Worm (Caenorhabditis elegans) whole organism, young adult: ENCODE results near the gene F53B3.6.

ENCODE experiments used
- F37B4.10 ChIP-seq: fragments of 200-800 bp; sonication (Bioruptor generic); IDR thresholded peaks from 2 replicates; pipeline ENCODE4 v1.3.6; 2022; ENCODE audit warnings: missing genetic modification characterization, missing compliant biosample characterization
- Y53G8AR.9 ChIP-seq: fragments of 200-800 bp; sonication (Bioruptor generic); conservative IDR thresholded peaks from 2 replicates; pipeline ENCODE4 v1.3.6; 2022; ENCODE audit warnings: missing genetic modification reagents, missing genetic modification characterization, missing compliant biosample characterization
- ama-1 ChIP-seq, 3 experiments: fragments of 150-350 bp in 1 of 3; sonication (generic microtip) in 2 of 3; optimal IDR thresholded peaks; 2 replicates each; lab custom pipeline; 2014 to 2018; ENCODE audit warnings: missing biosample characterization in 2 of 3, missing genetic modification characterization in 2 of 3, missing genetic modification reagents in 2 of 3
- dpff-1 ChIP-seq: sonication (generic microtip); optimal IDR thresholded peaks from 2 replicates; lab custom pipeline; 2017; ENCODE audit warnings: mild to moderate bottlenecking, missing genetic modification characterization, missing compliant biosample characterization
- hlh-12 ChIP-seq: sonication (generic microtip); optimal IDR thresholded peaks from 2 replicates; lab custom pipeline; 2016; ENCODE audit warnings: missing genetic modification characterization, missing compliant biosample characterization
- madf-6 ChIP-seq: fragments of 200-800 bp; sonication (Bioruptor generic); IDR thresholded peaks from 2 replicates; pipeline ENCODE4 v1.3.6; 2022; ENCODE audit warnings: missing genetic modification reagents, missing genetic modification characterization, missing compliant biosample characterization
- nhr-90 ChIP-seq: sonication (generic microtip); optimal IDR thresholded peaks from 2 replicates; lab custom pipeline; 2016; ENCODE audit warnings: missing genotype, mild to moderate bottlenecking, missing genetic modification characterization, missing compliant biosample characterization
- unc-130 ChIP-seq: sonication (generic microtip); optimal IDR thresholded peaks from 2 replicates; lab custom pipeline; 2016; ENCODE audit warnings: missing genetic modification reagents, missing genetic modification characterization, missing compliant biosample characterization
- unc-62 ChIP-seq: fragments of 150-350 bp; optimal IDR thresholded peaks from 2 replicates; lab custom pipeline; 2014; ENCODE audit warnings: missing biosample characterization, missing genetic modification reagents, missing genetic modification characterization

- no peak for TF ChIP-seq F37B4.10 (GFP tag; lab: Robert Waterston, UW)
- TF ChIP-seq ama-1 (optimal IDR thresholded peaks at IDR 0.05; lab: Kevin White, UChicago), result no peak
- no peak for TF ChIP-seq ama-1 (GFP tag; optimal IDR thresholded peaks at IDR 0.05; lab: Kevin White, UChicago)
- TF ChIP-seq hlh-12 (tag; lab: Kevin White, UChicago), result no peak
- TF ChIP-seq unc-62 (GFP tag; lab: Kevin White, UChicago), result no peak
- no peak for TF ChIP-seq dpff-1 (tag; lab: Kevin White, UChicago)
- TF ChIP-seq unc-130 (GFP tag; lab: Kevin White, UChicago), result no peak
- no peak for TF ChIP-seq nhr-90 (tag; lab: Kevin White, UChicago)
- TF ChIP-seq madf-6 (GFP tag; lab: Robert Waterston, UW), result peak; percentile 11; the same call in 1 of the 2 replicates
- TF ChIP-seq Y53G8AR.9 (GFP tag; lab: Robert Waterston, UW), result no peak
These were observed 20.5 kb upstream of the F53B3.6 start for ce11 chrX:2843508-2843907.
